Fruit fly (Drosophila melanogaster) whole organism, pupa: ENCODE data around the gene Ugalt.

ENCODE experiments used
- CG10348 ChIP-seq: fragments of 200-800 bp; sonication (Bioruptor generic); IDR thresholded peaks from 2 replicates; pipeline ENCODE4 v1.3.6; 2022; ENCODE audit warnings: missing biosample characterization, missing genetic modification characterization
- CG12605 ChIP-seq: fragments of 200-800 bp; sonication (Bioruptor generic); IDR thresholded peaks from 2 replicates; pipeline ENCODE4 v1.3.6; 2022; ENCODE audit warnings: missing biosample characterization, missing genetic modification characterization
- CG13204 ChIP-seq: fragments of 200-800 bp; sonication (Bioruptor generic); optimal IDR thresholded peaks from 2 replicates; lab custom pipeline; 2018; ENCODE audit warnings: missing biosample characterization, mild to moderate bottlenecking, missing genetic modification characterization, moderate library complexity
- CG14655 ChIP-seq: fragments of 200-800 bp; sonication (Bioruptor generic); optimal IDR thresholded peaks from 3 replicates; lab custom pipeline; 2017; ENCODE audit warnings: mild to moderate bottlenecking, missing biosample characterization, missing genetic modification reagents, missing genetic modification characterization
- CG15710 ChIP-seq: fragments of 200-800 bp; sonication (Bioruptor generic); optimal IDR thresholded peaks from 2 replicates; lab custom pipeline; 2018; ENCODE audit warnings: missing biosample characterization, mild to moderate bottlenecking, missing genetic modification characterization, moderate library complexity
- CG17806 ChIP-seq: fragments of 200-800 bp; sonication (Bioruptor generic); optimal IDR thresholded peaks from 2 replicates; lab custom pipeline; 2018; ENCODE audit warnings: missing biosample characterization, mild to moderate bottlenecking, missing genetic modification characterization, moderate library complexity
- CG32121 ChIP-seq: fragments of 200-800 bp; sonication (Bioruptor generic); IDR thresholded peaks from 2 replicates; pipeline ENCODE4 v1.3.6; 2022; ENCODE audit warnings: missing biosample characterization, missing genetic modification characterization
- CG34367 ChIP-seq: fragments of 200-800 bp; sonication (Bioruptor generic); optimal IDR thresholded peaks from 2 replicates; lab custom pipeline; 2018; ENCODE audit warnings: missing biosample characterization, mild to moderate bottlenecking, missing genetic modification characterization
- CG4496 ChIP-seq: fragments of 200-800 bp; sonication (Bioruptor generic); IDR thresholded peaks from 3 replicates; pipeline ENCODE4 v1.3.6; 2022; ENCODE audit warnings: missing biosample characterization, missing genetic modification characterization
- CG8159 ChIP-seq: fragments of 200-800 bp; sonication (Bioruptor generic); optimal IDR thresholded peaks from 3 replicates; lab custom pipeline; 2018; ENCODE audit warnings: missing biosample characterization, mild to moderate bottlenecking, missing genetic modification characterization, moderate library complexity
- CG8301 ChIP-seq: fragments of 200-800 bp; sonication (Bioruptor generic); optimal IDR thresholded peaks from 2 replicates; lab custom pipeline; 2018; ENCODE audit warnings: missing biosample characterization, mild to moderate bottlenecking, missing genetic modification characterization
- CG9948 ChIP-seq: fragments of 200-800 bp; sonication (Bioruptor generic); optimal IDR thresholded peaks from 2 replicates; lab custom pipeline; 2018; ENCODE audit warnings: missing biosample characterization, mild to moderate bottlenecking, missing genetic modification characterization, moderate library complexity
- D1 ChIP-seq: fragments of 200-800 bp; sonication (Bioruptor generic); optimal IDR thresholded peaks from 2 replicates; lab custom pipeline; 2018; ENCODE audit warnings: missing biosample characterization, mild to moderate bottlenecking, missing genetic modification characterization, moderate library complexity
- EcR ChIP-seq: fragments of 200-800 bp; sonication (Bioruptor generic); optimal IDR thresholded peaks from 3 replicates; lab custom pipeline; 2019; ENCODE audit warnings: missing biosample characterization, missing genetic modification characterization, mild to moderate bottlenecking, moderate library complexity, missing genetic modification reagents
- Ets98B ChIP-seq: fragments of 200-800 bp; sonication (Bioruptor generic); IDR thresholded peaks from 2 replicates; pipeline ENCODE4 v1.3.6; 2022; ENCODE audit warnings: missing biosample characterization, missing genetic modification characterization
- Pif1A ChIP-seq: fragments of 200-800 bp; sonication (Bioruptor generic); optimal IDR thresholded peaks from 3 replicates; lab custom pipeline; 2016; ENCODE audit warnings: missing biosample characterization, missing genetic modification characterization
- Pif1B ChIP-seq: fragments of 200-800 bp; sonication (Bioruptor generic); optimal IDR thresholded peaks from 3 replicates; lab custom pipeline; 2016; ENCODE audit warnings: missing biosample characterization, missing genetic modification characterization
- Snoo ChIP-seq: fragments of 200-800 bp; sonication (Bioruptor generic); optimal IDR thresholded peaks from 3 replicates; lab custom pipeline; 2017; ENCODE audit warnings: missing biosample characterization, mild to moderate bottlenecking, missing genetic modification characterization, inconsistent platforms
- fd96Ca ChIP-seq: fragments of 200-800 bp; sonication (Bioruptor generic); IDR thresholded peaks from 3 replicates; pipeline ENCODE4 v1.3.6; 2022; ENCODE audit warnings: missing biosample characterization, missing genetic modification characterization
- gl ChIP-seq: fragments of 200-800 bp; sonication (Bioruptor generic); optimal IDR thresholded peaks from 2 replicates; lab custom pipeline; 2018; ENCODE audit warnings: missing biosample characterization, mild to moderate bottlenecking, missing genetic modification characterization
- rn ChIP-seq: fragments of 200-800 bp; sonication (Bioruptor generic); IDR thresholded peaks from 2 replicates; pipeline ENCODE4 v1.3.6; 2022; ENCODE audit warnings: missing biosample characterization, missing genetic modification characterization

Gene Ugalt

dm6 chrX:2720122-2720521 lies 16.5 kb upstream of the Ugalt start, which contains the start of gene CG2701:
Gene CG2701 (minus strand): TSS chrX:2720327.
- TF ChIP-seq Ets98B (GFP tag; lab: Robert Waterston, UW) (no peak), rn (GFP tag; lab: Robert Waterston, UW) (no peak), D1 (tag; lab: Kevin White, UChicago) (no peak), Snoo (tag; lab: Kevin White, UChicago) (no peak), CG10348 (GFP tag; lab: Robert Waterston, UW) (no peak), fd96Ca (GFP tag; lab: Robert Waterston, UW) (no peak), CG12605 (GFP tag; lab: Robert Waterston, UW) (no peak), CG8301 (tag; lab: Kevin White, UChicago) (no peak), EcR (GFP tag; lab: Kevin White, UChicago) (no peak), CG14655 (GFP tag; lab: Kevin White, UChicago) (no peak), CG4496 (GFP tag; lab: Robert Waterston, UW) (no peak), Pif1B (GFP tag; lab: Kevin White, UChicago) (no peak), CG17806 (tag; lab: Kevin White, UChicago) (no peak), CG34367 (tag; lab: Kevin White, UChicago) (no peak), CG8159 (tag; lab: Kevin White, UChicago) (no peak)
- TF ChIP-seq, all 21 proteins: peak for 0

- no peak for TF ChIP-seq EcR (GFP tag; lab: Kevin White, UChicago)
- 0 out of 3 replicates have a peak, but pooled peaks have one; percentile 17 for TF ChIP-seq CG4496 (GFP tag; lab: Robert Waterston, UW)
- TF ChIP-seq fd96Ca (GFP tag; lab: Robert Waterston, UW): peak; percentile 54; the same call in 1 of the 3 replicates
- 0 out of 2 replicates have a peak, but pooled peaks have one; percentile 8 for TF ChIP-seq Ets98B (GFP tag; lab: Robert Waterston, UW)
Observed at dm6 chrX:2714730-2715129, 11.1 kb upstream of the Ugalt start.

DNA sequence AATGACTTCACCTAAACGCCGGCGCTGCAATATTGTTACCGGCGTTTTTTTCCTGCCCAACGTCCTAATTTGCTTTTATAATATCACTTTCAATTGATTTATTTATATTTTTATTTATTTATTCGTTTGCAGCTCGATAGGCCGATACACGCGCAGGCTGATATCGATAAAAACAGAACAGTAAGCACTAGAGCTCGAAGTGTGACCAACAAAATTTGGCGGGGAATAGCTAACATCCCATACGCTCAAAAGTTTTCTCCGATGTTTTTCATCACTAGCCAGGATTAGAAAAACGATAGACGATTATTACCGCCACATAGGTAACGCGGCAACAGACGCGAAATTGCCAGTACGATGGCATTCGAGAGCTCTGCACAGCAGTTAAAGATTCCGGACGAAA lies 10.1 kb upstream of the Ugalt start, which contains the start of the genes CG2685 and CG2694:
Gene CG2685, minus strand, starts transcription at position 185 of the 400 bp plus-strand sequence.
Gene CG2694, plus strand, starts transcription at position 304 of the 400 bp plus-strand sequence.
- TF ChIP-seq Snoo (tag; lab: Kevin White, UChicago): no peak
- no peak for TF ChIP-seq Pif1B (GFP tag; lab: Kevin White, UChicago)
- no peak for TF ChIP-seq CG32121 (GFP tag; lab: Robert Waterston, UW)
- TF ChIP-seq CG15710 (tag; lab: Kevin White, UChicago): no peak
- TF ChIP-seq Ets98B (GFP tag; lab: Robert Waterston, UW): no peak
- TF ChIP-seq CG9948 (tag; lab: Kevin White, UChicago): no peak
- TF ChIP-seq CG8301 (tag; lab: Kevin White, UChicago): no peak
- TF ChIP-seq CG12605 (GFP tag; lab: Robert Waterston, UW): no peak
- no peak for TF ChIP-seq gl (tag; lab: Kevin White, UChicago)
- no peak for TF ChIP-seq CG13204
- TF ChIP-seq, all 21 proteins: peak for 0

- TF ChIP-seq CG15710 (tag; lab: Kevin White, UChicago): no peak
- TF ChIP-seq D1 (tag; lab: Kevin White, UChicago): no peak
- no peak for TF ChIP-seq CG13204
- peak; percentile 61 for TF ChIP-seq fd96Ca (GFP tag; lab: Robert Waterston, UW)
- no peak for TF ChIP-seq CG17806 (tag; lab: Kevin White, UChicago)
- TF ChIP-seq gl (tag; lab: Kevin White, UChicago): no peak
- no peak for TF ChIP-seq CG9948 (tag; lab: Kevin White, UChicago)
- TF ChIP-seq CG10348 (GFP tag; lab: Robert Waterston, UW): peak; percentile 26; the same call in 1 of the 2 replicates
- TF ChIP-seq CG14655 (GFP tag; lab: Kevin White, UChicago): no peak
- TF ChIP-seq CG12605 (GFP tag; lab: Robert Waterston, UW): 0 out of 2 replicates have a peak, but pooled peaks have one; percentile 34
- TF ChIP-seq Ets98B (GFP tag; lab: Robert Waterston, UW): peak; percentile 47
- TF ChIP-seq CG32121 (GFP tag; lab: Robert Waterston, UW): no peak
- no peak for TF ChIP-seq CG34367 (tag; lab: Kevin White, UChicago)
- TF ChIP-seq Snoo (tag; lab: Kevin White, UChicago): no peak
- TF ChIP-seq rn (GFP tag; lab: Robert Waterston, UW): no peak
- TF ChIP-seq CG8159 (tag; lab: Kevin White, UChicago): no peak
- peak; percentile 81 for TF ChIP-seq CG4496 (GFP tag; lab: Robert Waterston, UW)
- TF ChIP-seq Pif1B (GFP tag; lab: Kevin White, UChicago): no peak
- no peak for TF ChIP-seq Pif1A (GFP tag; lab: Kevin White, UChicago)
- TF ChIP-seq EcR (GFP tag; lab: Kevin White, UChicago): no peak
- TF ChIP-seq CG8301 (tag; lab: Kevin White, UChicago): no peak
Observed at dm6 chrX:2708156-2708734, 4.6 kb upstream of the Ugalt start, which contains the start of gene CG2681. Gene CG2681 (plus strand): TSS chrX:2708684.

DNA sequence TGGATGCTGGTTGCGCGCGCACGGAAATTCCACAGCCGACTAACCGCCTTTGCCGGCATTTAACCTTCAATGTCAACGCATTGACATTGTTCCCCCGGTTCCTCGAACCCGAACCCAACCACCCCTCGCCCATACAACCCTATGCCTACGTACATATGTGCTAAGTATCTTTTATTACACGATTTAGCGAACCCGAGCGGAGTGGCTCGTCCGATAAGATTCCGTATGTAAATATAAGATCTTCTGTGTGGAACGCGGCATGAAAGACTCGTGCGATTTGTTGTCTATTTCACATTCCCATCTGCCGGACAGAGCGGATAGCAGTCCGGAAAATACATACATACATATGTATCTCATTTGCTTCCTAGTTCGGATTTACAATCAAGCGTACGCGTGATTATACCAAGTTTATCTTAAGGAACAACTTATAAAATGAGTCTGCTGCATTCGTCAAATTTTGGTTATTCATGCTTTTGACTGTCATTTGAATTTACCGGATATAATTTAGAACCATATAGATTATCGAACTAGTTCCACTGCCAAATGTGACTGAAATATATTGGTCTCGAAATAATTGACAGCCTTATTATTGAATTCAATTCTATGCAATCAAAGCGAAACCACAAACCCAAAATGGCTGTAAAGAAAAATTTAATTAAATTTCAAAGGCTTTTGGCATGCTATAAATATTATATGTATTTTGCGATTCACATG lies 3.9 kb upstream of the Ugalt start, which contains the start of gene CG2680:
Gene CG2680, minus strand, starts transcription at position 51 of the 714 bp plus-strand sequence.
- TF ChIP-seq EcR (GFP tag; lab: Kevin White, UChicago) (peak; percentile 24), gl (tag; lab: Kevin White, UChicago) (no peak)
